Worm (Caenorhabditis elegans) whole organism, L3 larva: ENCODE data around the gene K11H12.8.

ENCODE experiments used
- ceh-16 ChIP-seq: sonication (generic microtip); optimal IDR thresholded peaks from 2 replicates; lab custom pipeline; 2017; ENCODE audit warnings: missing biosample characterization, missing genetic modification characterization
- ceh-28 ChIP-seq: fragments of 150-350 bp; optimal IDR thresholded peaks from 2 replicates; lab custom pipeline; 2014; ENCODE audit warnings: missing biosample characterization, missing genetic modification reagents, missing genetic modification characterization
- egl-27 ChIP-seq: sonication (generic microtip); optimal IDR thresholded peaks from 4 replicates; lab custom pipeline; 2017; ENCODE audit warnings: missing biosample characterization, missing genetic modification reagents, missing genetic modification characterization
- egl-5 ChIP-seq: fragments of 150-350 bp; optimal IDR thresholded peaks from 2 replicates; lab custom pipeline; 2017; ENCODE audit warnings: missing biosample characterization, missing genetic modification reagents, missing genetic modification characterization, inconsistent platforms
- elt-1 ChIP-seq: fragments of 150-350 bp; optimal IDR thresholded peaks from 2 replicates; lab custom pipeline; 2014; ENCODE audit warnings: missing biosample characterization, missing genetic modification characterization
- elt-2 ChIP-seq: sonication (generic microtip); optimal IDR thresholded peaks from 2 replicates; lab custom pipeline; 2016; ENCODE audit warnings: missing genetic modification reagents, mild to moderate bottlenecking, missing genetic modification characterization, missing compliant biosample characterization
- elt-3 ChIP-seq, 3 experiments: fragments of 150-350 bp in 1 of 3; sonication (generic microtip) in 2 of 3; optimal IDR thresholded peaks; 2 replicates in 2 of 3; 4 replicates in 1 of 3; lab custom pipeline; 2014 to 2017; ENCODE audit warnings: missing biosample characterization in 3 of 3, missing genetic modification characterization in 3 of 3
- eor-1 ChIP-seq, 2 experiments: fragments of 150-350 bp; optimal IDR thresholded peaks; 2 replicates each; lab custom pipeline; 2014 to 2018; ENCODE audit warnings: missing biosample characterization in 2 of 2, missing genetic modification characterization in 2 of 2
- fos-1 ChIP-seq: fragments of 150-350 bp; optimal IDR thresholded peaks from 2 replicates; lab custom pipeline; 2014; ENCODE audit warnings: missing biosample characterization, missing genetic modification characterization
- hmg-11 ChIP-seq: sonication (generic microtip); optimal IDR thresholded peaks from 2 replicates; lab custom pipeline; 2016; ENCODE audit warnings: missing genetic modification characterization, missing compliant biosample characterization
- jun-1 ChIP-seq: fragments of 150-350 bp; optimal IDR thresholded peaks from 2 replicates; lab custom pipeline; 2014; ENCODE audit warnings: missing biosample characterization, missing genetic modification reagents, missing genetic modification characterization
- lin-15B ChIP-seq: fragments of 150-350 bp; optimal IDR thresholded peaks from 2 replicates; lab custom pipeline; 2014; ENCODE audit warnings: missing biosample characterization, missing genetic modification characterization
- lin-39 ChIP-seq: fragments of 150-350 bp; optimal IDR thresholded peaks from 2 replicates; lab custom pipeline; 2018; ENCODE audit warnings: missing biosample characterization, missing genetic modification reagents, missing genetic modification characterization
- lsy-12 ChIP-seq: sonication (generic microtip); optimal IDR thresholded peaks from 2 replicates; lab custom pipeline; 2016; ENCODE audit warnings: mild to moderate bottlenecking, missing genetic modification characterization, missing compliant biosample characterization
- mml-1 ChIP-seq: fragments of 150-350 bp; sonication (generic microtip); optimal IDR thresholded peaks from 3 replicates; lab custom pipeline; 2014; ENCODE audit warnings: missing biosample characterization, missing genetic modification characterization
- nfya-1 ChIP-seq: sonication (generic microtip); optimal IDR thresholded peaks from 2 replicates; lab custom pipeline; 2017; ENCODE audit warnings: missing genetic modification characterization, mild to moderate bottlenecking, missing compliant biosample characterization, antibody characterized with exemption, moderate library complexity; ENCODE audit not compliant: insufficient read depth
- nhr-11 ChIP-seq: fragments of 150-350 bp; optimal IDR thresholded peaks from 2 replicates; lab custom pipeline; 2014; ENCODE audit warnings: missing biosample characterization, missing genetic modification characterization
- nhr-12 ChIP-seq: fragments of 150-350 bp; optimal IDR thresholded peaks from 2 replicates; lab custom pipeline; 2014; ENCODE audit warnings: missing biosample characterization, missing genetic modification characterization
- nhr-23 ChIP-seq: fragments of 150-350 bp; optimal IDR thresholded peaks from 2 replicates; lab custom pipeline; 2014; ENCODE audit warnings: missing biosample characterization, missing genetic modification reagents, missing genetic modification characterization
- nhr-237 ChIP-seq: fragments of 150-350 bp; optimal IDR thresholded peaks from 2 replicates; lab custom pipeline; 2014; ENCODE audit warnings: missing biosample characterization, missing genetic modification characterization
- nhr-25 ChIP-seq: sonication (generic microtip); optimal IDR thresholded peaks from 2 replicates; lab custom pipeline; 2017; ENCODE audit warnings: missing biosample characterization, missing genetic modification characterization
- nhr-28 ChIP-seq: fragments of 150-350 bp; optimal IDR thresholded peaks from 2 replicates; lab custom pipeline; 2014; ENCODE audit warnings: missing biosample characterization, missing genetic modification characterization
- nhr-43 ChIP-seq: sonication (generic microtip); optimal IDR thresholded peaks from 2 replicates; lab custom pipeline; 2016; ENCODE audit warnings: mild to moderate bottlenecking, missing genetic modification characterization, missing compliant biosample characterization; ENCODE audit not compliant: poor library complexity, severe bottlenecking
- nhr-67 ChIP-seq: fragments of 150-350 bp; optimal IDR thresholded peaks from 2 replicates; lab custom pipeline; 2014; ENCODE audit warnings: missing biosample characterization, missing genetic modification characterization
- nhr-76 ChIP-seq: fragments of 150-350 bp; sonication (generic microtip); optimal IDR thresholded peaks from 5 replicates; lab custom pipeline; 2014; ENCODE audit warnings: missing biosample characterization, missing genetic modification characterization
- nhr-77 ChIP-seq: fragments of 150-350 bp; optimal IDR thresholded peaks from 2 replicates; lab custom pipeline; 2014; ENCODE audit warnings: missing biosample characterization, missing genetic modification characterization
- pqm-1 ChIP-seq: fragments of 150-350 bp; optimal IDR thresholded peaks from 2 replicates; lab custom pipeline; 2017; ENCODE audit warnings: missing biosample characterization, missing genetic modification characterization, inconsistent platforms
- sea-2 ChIP-seq: fragments of 150-350 bp; sonication (generic microtip); optimal IDR thresholded peaks from 4 replicates; lab custom pipeline; 2014; ENCODE audit warnings: missing biosample characterization, missing genetic modification reagents, missing genetic modification characterization
- skn-1 ChIP-seq: fragments of 150-350 bp; optimal IDR thresholded peaks from 2 replicates; lab custom pipeline; 2014; ENCODE audit warnings: missing biosample characterization, missing genetic modification characterization
- tbx-2 ChIP-seq: sonication (generic microtip); optimal IDR thresholded peaks from 2 replicates; lab custom pipeline; 2016; ENCODE audit warnings: mild to moderate bottlenecking, missing genetic modification characterization, missing compliant biosample characterization
- zag-1 ChIP-seq: fragments of 150-350 bp; optimal IDR thresholded peaks from 2 replicates; lab custom pipeline; 2014; ENCODE audit warnings: missing biosample characterization, missing genetic modification characterization
- ztf-11 ChIP-seq: fragments of 150-350 bp; optimal IDR thresholded peaks from 2 replicates; lab custom pipeline; 2014; ENCODE audit warnings: missing biosample characterization, missing genetic modification characterization

Gene K11H12.8

DNA sequence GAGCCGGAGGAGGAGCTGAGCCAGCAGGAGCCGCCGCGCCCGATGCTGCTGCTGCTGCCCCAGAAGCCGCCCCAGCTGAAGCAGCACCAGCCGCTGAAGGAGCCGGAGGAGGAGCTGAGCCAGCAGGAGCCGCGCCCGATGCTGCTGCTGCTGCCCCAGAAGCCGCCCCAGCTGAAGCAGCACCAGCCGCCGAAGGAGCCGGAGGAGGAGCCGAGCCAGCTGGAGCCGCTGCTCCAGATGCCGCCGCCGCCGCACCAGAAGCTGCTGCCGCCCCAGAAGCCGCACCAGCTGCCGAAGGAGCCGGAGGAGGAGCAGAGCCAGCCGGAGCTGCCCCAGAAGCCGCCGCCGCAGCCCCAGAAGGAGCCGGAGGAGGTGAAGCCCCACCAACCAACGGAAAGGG lies 49.8 kb upstream of the K11H12.8 start:
- TF ChIP-seq lin-39 (tag; lab: Kevin White, UChicago) (no peak), lin-15B (tag; lab: Kevin White, UChicago) (no peak), nhr-76 (tag; lab: Kevin White, UChicago) (no peak), zag-1 (tag; lab: Kevin White, UChicago) (no peak), ztf-11 (tag; lab: Kevin White, UChicago) (no peak), nhr-11 (tag; lab: Kevin White, UChicago) (no peak), egl-5 (tag; lab: Kevin White, UChicago) (no peak), jun-1 (no peak), nhr-43 (no peak), elt-3 (tag; optimal IDR thresholded peaks at IDR 0.05; lab: Kevin White, UChicago) (no peak), nfya-1 (tag; lab: Kevin White, UChicago) (no peak), nhr-77 (tag; lab: Kevin White, UChicago) (no peak)

DNA sequence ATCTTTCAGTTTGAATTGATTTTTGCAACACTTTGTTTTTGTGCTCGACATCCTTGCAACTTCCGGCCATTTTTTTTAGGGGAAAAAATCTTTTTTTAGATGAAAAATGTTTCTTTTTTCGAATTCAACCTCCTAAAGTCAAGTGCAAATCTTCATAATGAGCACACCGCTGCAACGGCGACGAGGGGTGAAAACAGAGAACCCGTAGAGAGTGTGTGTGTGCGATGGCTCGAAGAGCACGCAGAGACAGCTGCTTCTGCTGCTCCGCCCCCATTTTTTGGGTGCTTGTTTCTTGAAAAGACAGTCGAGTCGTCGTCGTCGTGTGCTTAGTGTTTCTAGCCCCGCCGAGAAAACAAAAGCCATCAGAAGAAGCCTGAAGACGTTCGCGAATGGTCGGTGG lies 49.1 kb upstream of the K11H12.8 start, which contains the start of gene inx-18:
Gene inx-18 (plus strand): TSS at position 301 of the 400 bp plus-strand sequence.
- TF ChIP-seq pqm-1 (tag; lab: Kevin White, UChicago): no peak
- TF ChIP-seq nhr-23 (tag; lab: Kevin White, UChicago): no peak
- no peak for TF ChIP-seq nhr-237 (tag; lab: Kevin White, UChicago)
- no peak for TF ChIP-seq elt-1 (tag; lab: Kevin White, UChicago)
- no peak for TF ChIP-seq nhr-25
- TF ChIP-seq elt-3 (tag; optimal IDR thresholded peaks at IDR 0.05; lab: Kevin White, UChicago): no peak
- no peak for TF ChIP-seq fos-1 (tag; lab: Kevin White, UChicago)

DNA sequence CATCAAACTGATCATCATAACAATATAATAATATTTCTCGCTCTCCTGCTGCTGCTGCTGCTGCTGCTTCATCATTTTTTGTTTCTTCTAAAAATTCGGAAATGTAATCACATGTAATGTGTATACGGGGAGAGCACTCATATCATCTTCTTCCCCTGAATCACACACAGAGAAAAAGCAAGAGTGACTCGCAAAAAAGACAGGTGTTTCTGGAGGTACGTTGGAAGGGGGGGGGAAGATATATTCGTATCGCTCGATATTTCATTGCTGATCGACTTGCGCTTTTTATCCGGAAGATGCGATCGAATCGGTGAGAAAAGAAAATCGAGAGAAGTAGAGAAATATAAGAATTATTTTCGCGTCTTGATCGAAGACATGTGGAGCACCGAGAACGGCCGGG lies 47.6 kb upstream of the K11H12.8 start:
- TF ChIP-seq nfya-1 (tag; lab: Kevin White, UChicago) (peak; percentile 2), eor-1 (tag; optimal IDR thresholded peaks at IDR 0.05; lab: Kevin White, UChicago) (no peak)

ce11 chrIV:613155-613554 lies 42.0 kb upstream of the K11H12.8 start:
- peak; percentile 96 for TF ChIP-seq nfya-1 (tag; lab: Kevin White, UChicago)
- TF ChIP-seq egl-5 (tag; lab: Kevin White, UChicago): no peak
- TF ChIP-seq, all 47 proteins: peak for 1

DNA sequence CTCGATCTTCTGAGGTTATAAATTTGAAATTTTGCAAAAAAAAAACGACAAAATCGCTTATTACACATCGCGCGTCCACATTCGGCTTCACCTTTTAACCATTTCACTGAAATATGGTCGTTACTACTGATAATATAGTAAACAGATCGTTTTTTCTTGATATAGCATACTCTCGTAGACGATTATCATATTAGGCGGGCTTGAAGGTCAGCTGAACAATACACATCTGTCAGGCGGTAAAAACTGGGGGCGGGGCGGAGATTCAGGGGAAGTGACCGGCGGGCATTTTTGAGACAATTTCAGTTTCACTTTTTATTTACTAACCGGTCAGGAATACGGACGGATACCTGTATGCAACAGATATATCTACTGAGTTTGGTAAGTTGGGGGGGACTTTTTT lies 39.9 kb upstream of the K11H12.8 start, which contains the start of gene C18H7.1:
Gene C18H7.1 (plus strand): TSS at position 301 of the 400 bp plus-strand sequence.
- TF ChIP-seq nhr-67 (tag; lab: Kevin White, UChicago): no peak
- TF ChIP-seq nfya-1 (tag; lab: Kevin White, UChicago): no peak

- TF ChIP-seq sea-2 (GFP tag; lab: Kevin White, UChicago) (no peak), egl-27 (no peak), nhr-28 (tag; lab: Kevin White, UChicago) (no peak), tbx-2 (tag; lab: Kevin White, UChicago) (no peak), nhr-12 (no peak)
These were observed 35.4 kb upstream of the K11H12.8 start for ce11 chrIV:619766-620165.

ce11 chrIV:620324-620723 lies 34.9 kb upstream of the K11H12.8 start:
- TF ChIP-seq ceh-16 (tag; lab: Kevin White, UChicago) (no peak), lin-15B (tag; lab: Kevin White, UChicago) (peak; percentile 51), elt-1 (tag; lab: Kevin White, UChicago) (no peak), nfya-1 (tag; lab: Kevin White, UChicago) (peak; percentile 50), tbx-2 (tag; lab: Kevin White, UChicago) (peak; percentile 10), lin-39 (tag; lab: Kevin White, UChicago) (peak; percentile 58), mml-1 (tag; lab: Kevin White, UChicago) (no peak), hmg-11 (tag; lab: Kevin White, UChicago) (peak; percentile 82), lsy-12 (tag; lab: Kevin White, UChicago) (peak; percentile 53), ceh-28 (no peak), egl-27 (peak; percentile 70), pqm-1 (tag; lab: Kevin White, UChicago) (peak; percentile 33), elt-2 (peak; percentile 26), skn-1 (tag; lab: Kevin White, UChicago) (peak; percentile 14)
